Worm (Caenorhabditis elegans) whole organism, young adult: Measurements from ENCODE around the gene srd-44.

Experiments used
- C17E4.6 ChIP-seq: fragments of 200-800 bp; sonication (Bioruptor generic); IDR thresholded peaks from 2 replicates; pipeline ENCODE4 v1.3.6; 2022; ENCODE audit warnings: missing genetic modification reagents, missing genetic modification characterization, missing compliant biosample characterization
- K12H6.12 ChIP-seq: fragments of 200-800 bp; sonication (Bioruptor generic); optimal IDR thresholded peaks from 2 replicates; lab custom pipeline; 2018; ENCODE audit warnings: mild to moderate bottlenecking, missing genetic modification characterization, missing compliant biosample characterization
- Y53G8AR.9 ChIP-seq: fragments of 200-800 bp; sonication (Bioruptor generic); conservative IDR thresholded peaks from 2 replicates; pipeline ENCODE4 v1.3.6; 2022; ENCODE audit warnings: missing genetic modification reagents, missing genetic modification characterization, missing compliant biosample characterization
- Y56A3A.18 ChIP-seq: fragments of 200-800 bp; sonication (Bioruptor generic); IDR thresholded peaks from 2 replicates; pipeline ENCODE4 v1.3.6; 2022; ENCODE audit warnings: missing genetic modification reagents, missing genetic modification characterization, missing compliant biosample characterization
- Y67H2A.10 ChIP-seq: fragments of 200-800 bp; sonication (Bioruptor generic); conservative IDR thresholded peaks from 2 replicates; pipeline ENCODE4 v1.3.6; 2022; ENCODE audit warnings: missing genetic modification reagents, missing genetic modification characterization, missing compliant biosample characterization
- aptf-3 ChIP-seq: fragments of 200-800 bp; sonication (Bioruptor generic); IDR thresholded peaks from 2 replicates; pipeline ENCODE4 v1.3.6; 2022; ENCODE audit warnings: missing genetic modification characterization, missing compliant biosample characterization
- attf-3 ChIP-seq: fragments of 200-800 bp; sonication (Bioruptor generic); conservative IDR thresholded peaks from 2 replicates; pipeline ENCODE4 v1.3.6; 2022; ENCODE audit warnings: missing genetic modification reagents, missing genetic modification characterization, missing compliant biosample characterization
- attf-5 ChIP-seq: fragments of 200-800 bp; sonication (Bioruptor generic); optimal IDR thresholded peaks from 2 replicates; lab custom pipeline; 2018; ENCODE audit warnings: mild to moderate bottlenecking, missing genetic modification characterization, missing compliant biosample characterization
- attf-6 ChIP-seq: fragments of 200-800 bp; sonication (Bioruptor generic); IDR thresholded peaks from 2 replicates; pipeline ENCODE4 v1.3.6; 2022; ENCODE audit warnings: missing genetic modification reagents, missing genetic modification characterization, missing compliant biosample characterization
- ccch-3 ChIP-seq: fragments of 200-800 bp; sonication (Bioruptor generic); optimal IDR thresholded peaks from 2 replicates; lab custom pipeline; 2018; ENCODE audit warnings: mild to moderate bottlenecking, missing genetic modification characterization, missing compliant biosample characterization
- ceh-27 ChIP-seq: fragments of 200-800 bp; sonication (Bioruptor generic); optimal IDR thresholded peaks from 2 replicates; lab custom pipeline; 2018; ENCODE audit warnings: mild to moderate bottlenecking, missing genetic modification characterization, moderate library complexity, missing compliant biosample characterization
- ceh-40 ChIP-seq: fragments of 200-800 bp; sonication (Bioruptor generic); IDR thresholded peaks from 2 replicates; pipeline ENCODE4 v1.3.6; 2022; ENCODE audit warnings: missing genetic modification characterization, missing compliant biosample characterization
- dpff-1 ChIP-seq: sonication (generic microtip); optimal IDR thresholded peaks from 2 replicates; lab custom pipeline; 2017; ENCODE audit warnings: mild to moderate bottlenecking, missing genetic modification characterization, missing compliant biosample characterization
- dpl-1 ChIP-seq: fragments of 150-350 bp; optimal IDR thresholded peaks from 2 replicates; lab custom pipeline; 2014; ENCODE audit warnings: missing biosample characterization, missing genetic modification reagents, missing genetic modification characterization
- efl-1 ChIP-seq: fragments of 150-350 bp; optimal IDR thresholded peaks from 2 replicates; lab custom pipeline; 2014; ENCODE audit warnings: missing biosample characterization, missing genetic modification reagents, missing genetic modification characterization
- egl-18 ChIP-seq: fragments of 200-800 bp; sonication (Bioruptor generic); IDR thresholded peaks from 2 replicates; pipeline ENCODE4 v1.3.6; 2022; ENCODE audit warnings: missing genetic modification reagents, missing genetic modification characterization, missing compliant biosample characterization
- egrh-3 ChIP-seq: fragments of 200-800 bp; sonication (Bioruptor generic); IDR thresholded peaks from 2 replicates; pipeline ENCODE4 v1.3.6; 2022; ENCODE audit warnings: missing genetic modification reagents, missing genetic modification characterization, missing compliant biosample characterization
- fkh-3 ChIP-seq: sonication (generic microtip); optimal IDR thresholded peaks from 2 replicates; lab custom pipeline; 2016; ENCODE audit warnings: mild to moderate bottlenecking, missing genetic modification characterization, missing compliant biosample characterization
- gei-17 ChIP-seq: fragments of 200-800 bp; sonication (Bioruptor generic); optimal IDR thresholded peaks from 2 replicates; lab custom pipeline; 2018; ENCODE audit warnings: mild to moderate bottlenecking, missing genetic modification characterization, missing compliant biosample characterization
- him-1 ChIP-seq: sonication (generic microtip); optimal IDR thresholded peaks from 2 replicates; lab custom pipeline; 2016; ENCODE audit warnings: missing genotype, missing genetic modification reagents, missing genetic modification characterization, missing compliant biosample characterization
- hlh-12 ChIP-seq: sonication (generic microtip); optimal IDR thresholded peaks from 2 replicates; lab custom pipeline; 2016; ENCODE audit warnings: missing genetic modification characterization, missing compliant biosample characterization
- hmg-1.2 ChIP-seq: fragments of 200-800 bp; sonication (Bioruptor generic); IDR thresholded peaks from 2 replicates; pipeline ENCODE4 v1.3.6; 2022; ENCODE audit warnings: missing genetic modification reagents, missing genetic modification characterization, missing compliant biosample characterization
- let-526 ChIP-seq: fragments of 200-800 bp; sonication (Bioruptor generic); IDR thresholded peaks from 2 replicates; pipeline ENCODE4 v1.3.6; 2022; ENCODE audit warnings: missing genetic modification reagents, missing genetic modification characterization, missing compliant biosample characterization
- lin-35 ChIP-seq, 3 experiments: fragments of 150-350 bp in 2 of 3; sonication (generic microtip) in 1 of 3; optimal IDR thresholded peaks; 2 replicates each; lab custom pipeline; 2014 to 2018; ENCODE audit warnings: missing biosample characterization in 3 of 3, missing genetic modification characterization in 3 of 3, missing genetic modification reagents in 3 of 3
- lin-40 ChIP-seq: sonication (generic microtip); optimal IDR thresholded peaks from 2 replicates; lab custom pipeline; 2016; ENCODE audit warnings: missing genetic modification characterization, mild to moderate bottlenecking, missing compliant biosample characterization, missing genotype, missing genetic modification reagents
- madf-3 ChIP-seq: fragments of 200-800 bp; sonication (Bioruptor generic); IDR thresholded peaks from 2 replicates; pipeline ENCODE4 v1.3.6; 2022; ENCODE audit warnings: missing genetic modification reagents, missing genetic modification characterization, missing compliant biosample characterization
- madf-6 ChIP-seq: fragments of 200-800 bp; sonication (Bioruptor generic); IDR thresholded peaks from 2 replicates; pipeline ENCODE4 v1.3.6; 2022; ENCODE audit warnings: missing genetic modification reagents, missing genetic modification characterization, missing compliant biosample characterization
- mes-4 ChIP-seq: sonication (generic microtip); optimal IDR thresholded peaks from 2 replicates; lab custom pipeline; 2016; ENCODE audit warnings: missing genotype, missing genetic modification characterization, missing compliant biosample characterization
- mxl-1 ChIP-seq: sonication (generic microtip); optimal IDR thresholded peaks from 2 replicates; lab custom pipeline; 2016; ENCODE audit warnings: missing genetic modification characterization, missing compliant biosample characterization
- nhr-120 ChIP-seq: fragments of 200-800 bp; sonication (Bioruptor generic); IDR thresholded peaks from 2 replicates; pipeline ENCODE4 v1.3.6; 2022; ENCODE audit warnings: missing genetic modification characterization, missing compliant biosample characterization
- nhr-27 ChIP-seq: fragments of 200-800 bp; sonication (Bioruptor generic); optimal IDR thresholded peaks from 2 replicates; lab custom pipeline; 2018; ENCODE audit warnings: mild to moderate bottlenecking, missing genetic modification characterization, moderate library complexity, missing compliant biosample characterization
- nhr-90 ChIP-seq: sonication (generic microtip); optimal IDR thresholded peaks from 2 replicates; lab custom pipeline; 2016; ENCODE audit warnings: missing genotype, mild to moderate bottlenecking, missing genetic modification characterization, missing compliant biosample characterization
- pha-4 ChIP-seq: fragments of 150-350 bp; sonication (generic microtip); optimal IDR thresholded peaks from 2 replicates; lab custom pipeline; 2014; ENCODE audit warnings: missing biosample characterization, missing genetic modification reagents, missing genetic modification characterization
- rcor-1 ChIP-seq: fragments of 200-800 bp; sonication (Bioruptor generic); IDR thresholded peaks from 2 replicates; pipeline ENCODE4 v1.3.6; 2022; ENCODE audit warnings: missing genetic modification reagents, missing genetic modification characterization, missing compliant biosample characterization
- rec-8 ChIP-seq, 2 experiments: sonication (generic microtip); optimal IDR thresholded peaks; 2 replicates each; lab custom pipeline; 2016; ENCODE audit warnings: mild to moderate bottlenecking in 2 of 2, missing genetic modification characterization in 2 of 2, missing genetic modification reagents in 2 of 2, missing genotype in 2 of 2, missing biosample characterization in 1 of 2, missing compliant biosample characterization in 1 of 2, moderate library complexity in 1 of 2
- repo-1 ChIP-seq: sonication (generic microtip); optimal IDR thresholded peaks from 2 replicates; lab custom pipeline; 2017; ENCODE audit warnings: mild to moderate bottlenecking, missing genetic modification characterization, missing compliant biosample characterization
- rpc-1 ChIP-seq, 2 experiments: fragments of 150-350 bp in 1 of 2; sonication (generic microtip) in 1 of 2; optimal IDR thresholded peaks; 2 replicates each; lab custom pipeline; 2014 to 2018; ENCODE audit warnings: missing biosample characterization in 1 of 2, missing genetic modification characterization in 1 of 2, missing genetic modification reagents in 1 of 2, missing genotype in 1 of 2
- sdz-38 ChIP-seq: sonication (generic microtip); optimal IDR thresholded peaks from 2 replicates; lab custom pipeline; 2016; ENCODE audit warnings: missing genotype, missing genetic modification characterization, missing compliant biosample characterization
- snpc-1.1 ChIP-seq: sonication (generic microtip); optimal IDR thresholded peaks from 2 replicates; lab custom pipeline; 2017; ENCODE audit warnings: missing genetic modification characterization, mild to moderate bottlenecking, missing compliant biosample characterization, antibody characterized with exemption, moderate library complexity, missing genotype, missing genetic modification reagents; ENCODE audit not compliant: insufficient read depth
- snpc-3.4 ChIP-seq: sonication (generic microtip); optimal IDR thresholded peaks from 2 replicates; lab custom pipeline; 2017; ENCODE audit warnings: missing genetic modification characterization, mild to moderate bottlenecking, missing compliant biosample characterization, antibody characterized with exemption, moderate library complexity, missing genotype, missing genetic modification reagents
- sptf-2 ChIP-seq: fragments of 200-800 bp; sonication (Bioruptor generic); optimal IDR thresholded peaks from 2 replicates; lab custom pipeline; 2018; ENCODE audit warnings: mild to moderate bottlenecking, missing genetic modification characterization, missing compliant biosample characterization
- xnd-1 ChIP-seq: sonication (generic microtip); optimal IDR thresholded peaks from 2 replicates; lab custom pipeline; 2016; ENCODE audit warnings: missing genotype, missing genetic modification reagents, missing genetic modification characterization, missing compliant biosample characterization
- ztf-18 ChIP-seq: sonication (generic microtip); optimal IDR thresholded peaks from 2 replicates; lab custom pipeline; 2016; ENCODE audit warnings: missing genotype, mild to moderate bottlenecking, missing genetic modification characterization, missing compliant biosample characterization
- ztf-28 ChIP-seq: fragments of 200-800 bp; sonication (Bioruptor generic); IDR thresholded peaks from 2 replicates; pipeline ENCODE4 v1.3.6; 2022; ENCODE audit warnings: missing genetic modification reagents, missing genetic modification characterization, missing compliant biosample characterization

The srd-44 gene

DNA sequence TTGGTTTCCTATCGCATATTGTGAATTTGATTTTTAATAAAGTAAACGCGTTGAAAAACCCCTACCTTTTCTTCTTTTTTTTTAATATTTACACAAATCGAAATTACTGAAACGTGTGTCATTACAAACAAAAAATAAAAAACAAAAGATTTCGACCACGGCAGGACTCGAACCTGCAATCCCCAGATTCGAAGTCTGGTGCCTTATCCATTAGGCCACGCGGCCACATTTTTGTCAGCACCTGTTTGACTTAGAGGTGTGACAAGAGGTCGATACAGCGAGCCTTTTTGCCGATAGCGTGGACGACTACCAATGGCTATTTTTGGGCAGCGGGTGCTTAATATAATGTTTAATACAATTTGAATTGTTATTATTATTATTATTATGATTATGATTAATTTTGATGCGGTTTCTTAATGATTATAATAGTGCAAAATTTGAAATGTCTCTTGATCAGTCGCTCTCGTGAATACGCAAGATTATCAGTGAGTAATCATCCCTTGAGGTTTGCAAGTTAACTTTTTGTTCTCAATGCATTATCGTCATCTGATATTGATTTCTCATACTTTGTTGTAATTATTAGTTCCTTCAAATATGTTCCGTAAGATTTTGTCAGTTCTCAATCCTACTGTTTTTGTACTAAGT is at the start of gene srd-44 (continued):
- no peak for TF ChIP-seq egl-18
- TF ChIP-seq ztf-28 (GFP tag; lab: Robert Waterston, UW) = no peak
- peak; percentile 62; the same call in 1 of the 2 replicates for TF ChIP-seq rcor-1 (GFP tag; lab: Robert Waterston, UW)
- no peak for TF ChIP-seq dpl-1 (GFP tag; lab: Kevin White, UChicago)
- TF ChIP-seq ztf-18 = peak; percentile 30
- peak; percentile 18 for TF ChIP-seq snpc-1.1
- TF ChIP-seq madf-6 (GFP tag; lab: Robert Waterston, UW) = no peak
- no peak for TF ChIP-seq attf-3 (GFP tag; lab: Robert Waterston, UW)
- TF ChIP-seq sptf-2 (GFP tag; lab: Kevin White, UChicago) = no peak
- no peak for TF ChIP-seq lin-35 (GFP tag; optimal IDR thresholded peaks at IDR 0.05; lab: Kevin White, UChicago)
- TF ChIP-seq nhr-27 = no peak
- no peak for TF ChIP-seq xnd-1 (tag; lab: Kevin White, UChicago)
- no peak for TF ChIP-seq madf-3 (GFP tag; lab: Robert Waterston, UW)
- no peak for TF ChIP-seq C17E4.6 (GFP tag; lab: Robert Waterston, UW)
- TF ChIP-seq pha-4 (tag; lab: Kevin White, UChicago) = no peak
- no peak for TF ChIP-seq ccch-3 (GFP tag; lab: Kevin White, UChicago)
- no peak for TF ChIP-seq dpff-1
- TF ChIP-seq K12H6.12 = no peak
- TF ChIP-seq sdz-38 (tag; lab: Kevin White, UChicago) = no peak
- TF ChIP-seq rec-8 (tag; optimal IDR thresholded peaks at IDR 0.05; lab: Kevin White, UChicago) = peak; percentile 42 to 56
- TF ChIP-seq snpc-3.4 (tag; lab: Kevin White, UChicago) = peak; percentile 40
- TF ChIP-seq Y67H2A.10 = no peak
- TF ChIP-seq lin-40 (tag; lab: Kevin White, UChicago) = no peak
- TF ChIP-seq attf-5 (GFP tag; lab: Kevin White, UChicago) = no peak
- no peak for TF ChIP-seq ceh-27 (GFP tag; lab: Kevin White, UChicago)
- no peak for TF ChIP-seq Y56A3A.18
- no peak for TF ChIP-seq aptf-3 (GFP tag; lab: Robert Waterston, UW)
- no peak for TF ChIP-seq Y53G8AR.9 (GFP tag; lab: Robert Waterston, UW)
- TF ChIP-seq egrh-3 = no peak; the same call in 1 of the 2 replicates
- peak; percentile 72 for TF ChIP-seq him-1 (tag; lab: Kevin White, UChicago)
- TF ChIP-seq, all 124 proteins: peak for 29

DNA sequence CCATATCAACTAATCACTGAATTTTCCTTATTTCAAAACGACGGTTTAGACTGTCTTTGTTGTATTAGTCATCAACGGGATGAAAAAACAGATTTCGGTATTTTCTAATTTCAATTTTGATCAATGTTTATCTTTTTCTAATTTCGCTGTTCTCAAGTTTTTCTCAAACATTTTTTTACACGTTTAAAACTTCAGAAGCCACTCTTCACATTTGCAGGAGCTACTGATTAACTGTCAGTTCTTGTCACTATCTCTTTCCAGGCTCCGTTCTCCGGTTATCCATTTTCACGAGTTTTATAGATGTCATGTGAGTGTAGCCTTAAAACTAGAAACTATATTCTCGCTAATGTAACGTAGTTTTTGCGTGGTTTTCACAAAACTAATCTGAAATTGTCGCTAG is 47.7 kb upstream of the srd-44 start, which contains the start of gene C04B4.4:
TSS of gene C04B4.4 (plus strand) at position 301 of the 400 bp plus-strand sequence.
- no peak for TF ChIP-seq mes-4
- TF ChIP-seq let-526 (GFP tag; lab: Robert Waterston, UW) = no peak
- no peak for TF ChIP-seq nhr-120 (GFP tag; lab: Robert Waterston, UW)
- TF ChIP-seq dpl-1 (GFP tag; lab: Kevin White, UChicago) = no peak
- TF ChIP-seq fkh-3 (tag; lab: Kevin White, UChicago) = no peak
- TF ChIP-seq sdz-38 (tag; lab: Kevin White, UChicago) = no peak
- TF ChIP-seq gei-17 (GFP tag; lab: Kevin White, UChicago) = no peak
- TF ChIP-seq snpc-3.4 (tag; lab: Kevin White, UChicago) = no peak
- TF ChIP-seq mxl-1 (tag; lab: Kevin White, UChicago) = no peak
- TF ChIP-seq hlh-12 (tag; lab: Kevin White, UChicago) = no peak
- no peak for TF ChIP-seq ceh-40
- TF ChIP-seq dpff-1 = no peak
- TF ChIP-seq rpc-1 (optimal IDR thresholded peaks at IDR 0.05; lab: Kevin White, UChicago) = no peak
- TF ChIP-seq rpc-1 (tag; optimal IDR thresholded peaks at IDR 0.05; lab: Kevin White, UChicago) = no peak
- TF ChIP-seq K12H6.12 = no peak
- TF ChIP-seq repo-1 (tag; lab: Kevin White, UChicago) = no peak
- no peak for TF ChIP-seq attf-6 (GFP tag; lab: Robert Waterston, UW)
- no peak for TF ChIP-seq hmg-1.2 (GFP tag; lab: Robert Waterston, UW)
- TF ChIP-seq nhr-90 (tag; lab: Kevin White, UChicago) = no peak
- no peak for TF ChIP-seq attf-5 (GFP tag; lab: Kevin White, UChicago)
- TF ChIP-seq efl-1 = no peak
- TF ChIP-seq, all 124 proteins: peak for 0
